Fruit fly (Drosophila melanogaster) whole organism, embryonic: Measurements from ENCODE around the gene upSET.

Experiments used
- Atf3 ChIP-seq: fragments of 200-800 bp; sonication (Bioruptor generic); optimal IDR thresholded peaks from 3 replicates; lab custom pipeline; 2016; ENCODE audit warnings: missing biosample characterization, missing genetic modification characterization
- CG10462 ChIP-seq: fragments of 200-800 bp; sonication (Bioruptor generic); optimal IDR thresholded peaks from 2 replicates; lab custom pipeline; 2016; ENCODE audit warnings: missing biosample characterization, missing genetic modification characterization
- CG11085 ChIP-seq: fragments of 200-800 bp; sonication (Bioruptor generic); IDR thresholded peaks from 2 replicates; pipeline ENCODE4 v1.3.6; 2022; ENCODE audit warnings: missing biosample characterization, missing genetic modification characterization
- CG11398 ChIP-seq: fragments of 200-800 bp; sonication (Bioruptor generic); optimal IDR thresholded peaks from 2 replicates; lab custom pipeline; 2016; ENCODE audit warnings: missing biosample characterization, missing genetic modification characterization
- CG1233 ChIP-seq: fragments of 200-800 bp; sonication (Bioruptor generic); optimal IDR thresholded peaks from 4 replicates; lab custom pipeline; 2018; ENCODE audit warnings: missing biosample characterization, mild to moderate bottlenecking, missing genetic modification characterization
- CG12391 ChIP-seq: fragments of 200-800 bp; sonication (Bioruptor generic); optimal IDR thresholded peaks from 3 replicates; lab custom pipeline; 2018; ENCODE audit warnings: missing biosample characterization, mild to moderate bottlenecking, missing genetic modification characterization, moderate library complexity
- CG12942 ChIP-seq: fragments of 200-800 bp; sonication (Bioruptor generic); optimal IDR thresholded peaks from 3 replicates; lab custom pipeline; 2016; ENCODE audit warnings: missing biosample characterization, missing genetic modification characterization
- CG13624 ChIP-seq: fragments of 200-800 bp; sonication (Bioruptor generic); optimal IDR thresholded peaks from 2 replicates; lab custom pipeline; 2016; ENCODE audit warnings: missing biosample characterization, missing genetic modification characterization
- CG15269 ChIP-seq: fragments of 200-800 bp; sonication (Bioruptor generic); optimal IDR thresholded peaks from 2 replicates; lab custom pipeline; 2018; ENCODE audit warnings: missing biosample characterization, mild to moderate bottlenecking, missing genetic modification characterization, moderate library complexity
- CG2199 ChIP-seq: fragments of 200-800 bp; sonication (Bioruptor generic); IDR thresholded peaks from 3 replicates; pipeline ENCODE4 v1.3.6; 2022; ENCODE audit warnings: missing biosample characterization, missing genetic modification characterization
- CG31388 ChIP-seq: fragments of 200-800 bp; sonication (Bioruptor generic); optimal IDR thresholded peaks from 2 replicates; lab custom pipeline; 2016; ENCODE audit warnings: missing biosample characterization, missing genetic modification characterization
- CG32767 ChIP-seq: fragments of 200-800 bp; sonication (Bioruptor generic); IDR thresholded peaks from 2 replicates; pipeline ENCODE4 v1.3.6; 2022; ENCODE audit warnings: missing biosample characterization, missing genetic modification characterization
- CG6654 ChIP-seq: fragments of 200-800 bp; sonication (Bioruptor generic); optimal IDR thresholded peaks from 2 replicates; lab custom pipeline; 2017; ENCODE audit warnings: missing biosample characterization, mild to moderate bottlenecking, missing genetic modification characterization
- CG6791 ChIP-seq: fragments of 200-800 bp; sonication (Bioruptor generic); IDR thresholded peaks from 3 replicates; pipeline ENCODE4 v1.3.6; 2022; ENCODE audit warnings: missing biosample characterization, missing genetic modification characterization; ENCODE audit not compliant: partially characterized antibody
- CG8089 ChIP-seq: fragments of 200-800 bp; sonication (Bioruptor generic); optimal IDR thresholded peaks from 3 replicates; lab custom pipeline; 2016; ENCODE audit warnings: missing biosample characterization, missing genetic modification characterization
- CG8944 ChIP-seq: fragments of 200-800 bp; sonication (Bioruptor generic); optimal IDR thresholded peaks from 3 replicates; lab custom pipeline; 2016; ENCODE audit warnings: missing biosample characterization, missing genetic modification characterization
- CG9215 ChIP-seq: fragments of 200-800 bp; sonication (Bioruptor generic); IDR thresholded peaks from 2 replicates; pipeline ENCODE4 v1.3.6; 2022; ENCODE audit warnings: missing biosample characterization, missing genetic modification characterization
- CG9817 ChIP-seq: fragments of 200-800 bp; sonication (Bioruptor generic); optimal IDR thresholded peaks from 2 replicates; lab custom pipeline; 2018; ENCODE audit warnings: missing biosample characterization, mild to moderate bottlenecking, missing genetic modification characterization, moderate library complexity
- CG9932 ChIP-seq: fragments of 200-800 bp; sonication (Bioruptor generic); IDR thresholded peaks from 2 replicates; pipeline ENCODE4 v1.3.6; 2022; ENCODE audit warnings: missing biosample characterization, missing genetic modification characterization
- Camta ChIP-seq: fragments of 200-800 bp; sonication (Bioruptor generic); optimal IDR thresholded peaks from 2 replicates; lab custom pipeline; 2016; ENCODE audit warnings: missing biosample characterization, missing genetic modification characterization
- Doc3 ChIP-seq: fragments of 200-800 bp; sonication (Bioruptor generic); IDR thresholded peaks from 3 replicates; pipeline ENCODE4 v1.3.6; 2022; ENCODE audit warnings: missing biosample characterization, missing genetic modification characterization; ENCODE audit not compliant: partially characterized antibody
- Hr78 ChIP-seq, 2 experiments: fragments of 200-800 bp in 1 of 2; fragments of >200 bp in 1 of 2; sonication (Bioruptor generic) in 1 of 2; optimal IDR thresholded peaks; 2 replicates each; lab custom pipeline; 2017 to 2019; ENCODE audit warnings: missing biosample characterization in 2 of 2, missing genetic modification characterization in 2 of 2, mild to moderate bottlenecking in 1 of 2, moderate library complexity in 1 of 2
- MESR4 ChIP-seq: fragments of 200-800 bp; sonication (Bioruptor generic); optimal IDR thresholded peaks from 2 replicates; lab custom pipeline; 2018; ENCODE audit warnings: missing biosample characterization, mild to moderate bottlenecking, missing genetic modification characterization, moderate library complexity
- Myb ChIP-seq: fragments of 200-800 bp; sonication (Bioruptor generic); optimal IDR thresholded peaks from 2 replicates; lab custom pipeline; 2016; ENCODE audit warnings: missing biosample characterization, missing genetic modification characterization
- Poxn ChIP-seq: fragments of 200-800 bp; sonication (Bioruptor generic); IDR thresholded peaks from 2 replicates; pipeline ENCODE4 v1.3.6; 2022; ENCODE audit warnings: missing biosample characterization, missing genetic modification characterization
- Rx ChIP-seq: fragments of 200-800 bp; sonication (Bioruptor generic); IDR thresholded peaks from 2 replicates; pipeline ENCODE4 v1.3.6; 2022; ENCODE audit warnings: missing biosample characterization, missing genetic modification characterization
- abd-A ChIP-seq: fragments of 200-800 bp; sonication (Bioruptor generic); optimal IDR thresholded peaks from 3 replicates; lab custom pipeline; 2019; ENCODE audit warnings: missing biosample characterization, mild to moderate bottlenecking, missing genetic modification characterization, moderate library complexity
- bcd ChIP-seq: fragments of 200-800 bp; sonication (Bioruptor generic); optimal IDR thresholded peaks from 2 replicates; lab custom pipeline; 2017; ENCODE audit warnings: missing biosample characterization, mild to moderate bottlenecking, missing genetic modification characterization
- cg ChIP-seq: fragments of 200-800 bp; sonication (Bioruptor generic); optimal IDR thresholded peaks from 3 replicates; lab custom pipeline; 2019; ENCODE audit warnings: missing biosample characterization, mild to moderate bottlenecking, missing genetic modification characterization, moderate library complexity
- chif ChIP-seq, 2 experiments: fragments of 200-800 bp; sonication (Bioruptor generic); optimal IDR thresholded peaks; 3 replicates each; lab custom pipeline; 2016; ENCODE audit warnings: missing biosample characterization in 2 of 2, missing genetic modification characterization in 2 of 2
- croc ChIP-seq: fragments of 200-800 bp; sonication (Bioruptor generic); conservative IDR thresholded peaks from 3 replicates; pipeline ENCODE4 v1.3.6; 2022; ENCODE audit warnings: missing biosample characterization, missing genetic modification characterization
- da ChIP-seq: fragments of 200-800 bp; sonication (Bioruptor generic); optimal IDR thresholded peaks from 2 replicates; lab custom pipeline; 2016; ENCODE audit warnings: missing biosample characterization, missing genetic modification characterization
- dati ChIP-seq: fragments of 200-800 bp; sonication (Bioruptor generic); IDR thresholded peaks from 2 replicates; pipeline ENCODE4 v1.3.6; 2022; ENCODE audit warnings: missing biosample characterization, missing genetic modification characterization
- disco-r ChIP-seq: fragments of 200-800 bp; sonication (Bioruptor generic); optimal IDR thresholded peaks from 2 replicates; lab custom pipeline; 2016; ENCODE audit warnings: missing biosample characterization, missing genetic modification characterization
- fru ChIP-seq: fragments of >200 bp; optimal IDR thresholded peaks from 2 replicates; lab custom pipeline; 2017
- grn ChIP-seq: fragments of 200-800 bp; sonication (Bioruptor generic); optimal IDR thresholded peaks from 3 replicates; lab custom pipeline; 2017; ENCODE audit warnings: missing biosample characterization, missing genetic modification characterization
- gro ChIP-seq: fragments of 200-800 bp; sonication (Bioruptor generic); optimal IDR thresholded peaks from 2 replicates; lab custom pipeline; 2016; ENCODE audit warnings: missing biosample characterization, missing genetic modification characterization
- mld ChIP-seq: fragments of 200-800 bp; sonication (Bioruptor generic); IDR thresholded peaks from 3 replicates; pipeline ENCODE4 v1.3.6; 2022; ENCODE audit warnings: missing biosample characterization, missing genetic modification characterization; ENCODE audit not compliant: partially characterized antibody
- nau ChIP-seq: fragments of 200-800 bp; sonication (Bioruptor generic); optimal IDR thresholded peaks from 3 replicates; lab custom pipeline; 2017; ENCODE audit warnings: missing biosample characterization, mild to moderate bottlenecking, missing genetic modification characterization, missing genetic modification reagents
- nom ChIP-seq: fragments of 200-800 bp; sonication (Bioruptor generic); optimal IDR thresholded peaks from 2 replicates; lab custom pipeline; 2017; ENCODE audit warnings: missing biosample characterization, missing genetic modification characterization, mild to moderate bottlenecking, moderate library complexity, missing genetic modification reagents
- oc ChIP-seq: fragments of 200-800 bp; sonication (Bioruptor generic); optimal IDR thresholded peaks from 2 replicates; lab custom pipeline; 2018; ENCODE audit warnings: missing biosample characterization, mild to moderate bottlenecking, missing genetic modification characterization, moderate library complexity
- pho ChIP-seq: fragments of 200-800 bp; sonication (Bioruptor generic); optimal IDR thresholded peaks from 2 replicates; lab custom pipeline; 2016; ENCODE audit warnings: missing biosample characterization, missing genetic modification characterization
- pnt ChIP-seq: fragments of 200-800 bp; sonication (Bioruptor generic); optimal IDR thresholded peaks from 3 replicates; lab custom pipeline; 2016; ENCODE audit warnings: missing biosample characterization, missing genetic modification characterization
- salm ChIP-seq: fragments of 200-800 bp; sonication (Bioruptor generic); optimal IDR thresholded peaks from 2 replicates; lab custom pipeline; 2018; ENCODE audit warnings: missing biosample characterization, mild to moderate bottlenecking, missing genetic modification characterization
- sc ChIP-seq, 3 experiments: fragments of >200 bp in 2 of 3; fragments of 200-800 bp in 1 of 3; sonication (Bioruptor generic) in 1 of 3; optimal IDR thresholded peaks; 2 replicates in 2 of 3; 3 replicates in 1 of 3; lab custom pipeline; 2017; ENCODE audit warnings: mild to moderate bottlenecking in 1 of 3, missing biosample characterization in 1 of 3, missing genetic modification characterization in 1 of 3, missing genetic modification reagents in 1 of 3
- sens-2 ChIP-seq: fragments of 200-800 bp; sonication (Bioruptor generic); IDR thresholded peaks from 2 replicates; pipeline ENCODE4 v1.3.6; 2022; ENCODE audit warnings: missing biosample characterization, missing genetic modification characterization
- shn ChIP-seq: fragments of 200-800 bp; sonication (Bioruptor generic); optimal IDR thresholded peaks from 3 replicates; lab custom pipeline; 2016; ENCODE audit warnings: missing biosample characterization, missing genetic modification characterization
- sob ChIP-seq: fragments of 200-800 bp; sonication (Bioruptor generic); IDR thresholded peaks from 2 replicates; pipeline ENCODE4 v1.3.6; 2022; ENCODE audit warnings: missing biosample characterization, missing genetic modification characterization
- stwl ChIP-seq: fragments of 200-800 bp; sonication (Bioruptor generic); optimal IDR thresholded peaks from 3 replicates; lab custom pipeline; 2018; ENCODE audit warnings: missing biosample characterization, mild to moderate bottlenecking, missing genetic modification characterization, moderate library complexity
- tin ChIP-seq: fragments of 200-800 bp; sonication (Bioruptor generic); optimal IDR thresholded peaks from 3 replicates; lab custom pipeline; 2016; ENCODE audit warnings: missing biosample characterization, missing genetic modification characterization

Gene upSET

DNA sequence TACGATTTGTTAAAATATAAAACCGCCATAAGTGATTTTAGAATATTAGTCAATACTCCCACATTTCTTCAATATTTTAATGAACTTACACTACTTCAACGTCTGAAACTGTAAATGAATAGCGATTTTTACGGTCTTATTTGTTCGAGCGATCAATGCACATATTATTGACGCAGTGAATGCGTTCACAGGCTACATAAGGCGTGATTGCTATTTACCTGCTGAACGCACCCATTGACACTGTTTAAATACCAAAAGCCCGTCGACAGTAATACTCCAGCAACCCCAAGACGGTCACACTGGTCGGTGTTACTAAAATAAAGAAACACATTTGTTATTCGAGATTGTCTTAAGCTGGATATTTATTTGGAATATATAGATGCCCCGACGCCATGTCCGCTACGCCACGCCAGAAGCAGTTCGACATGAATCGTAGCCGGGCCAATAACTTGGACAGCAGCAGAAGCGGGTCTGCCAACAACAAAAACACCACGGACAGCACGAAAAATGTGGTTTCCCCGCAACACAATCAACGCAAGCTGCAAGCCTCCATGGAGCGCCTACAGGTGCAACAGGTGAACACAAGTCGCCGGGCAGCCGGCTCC, 49.1 kb downstream of the upSET start, which contains the start of gene CG6833 (continued):
- TF ChIP-seq Poxn (GFP tag; lab: Robert Waterston, UW) (no peak), CG11085 (GFP tag; lab: Robert Waterston, UW) (peak; percentile 74), mld (no peak), cg (no peak), CG9817 (tag; lab: Kevin White, UChicago) (peak; percentile 68), sens-2 (GFP tag; lab: Robert Waterston, UW) (peak; percentile 56), Atf3 (GFP tag; lab: Kevin White, UChicago) (peak; percentile 50), da (GFP tag; lab: Kevin White, UChicago) (peak; percentile 6), croc (GFP tag; lab: Robert Waterston, UW) (peak; percentile 53; the same call in 2 of the 3 replicates), CG9215 (peak; percentile 68), Myb (GFP tag; lab: Kevin White, UChicago) (peak; percentile 66), CG6654 (peak; percentile 38), CG1233 (GFP tag; lab: Kevin White, UChicago) (peak; percentile 57), Camta (GFP tag; lab: Kevin White, UChicago) (peak; percentile 36), oc (no peak), salm (no peak), fru (lab: Kevin White, UChicago) (no peak), CG10462 (GFP tag; lab: Kevin White, UChicago) (no peak), shn (peak; percentile 69), nom (GFP tag; lab: Kevin White, UChicago) (peak; percentile 10), sob (peak; percentile 86), dati (GFP tag; lab: Robert Waterston, UW) (peak; percentile 62; the same call in 1 of the 2 replicates), Hr78 (GFP tag; optimal IDR thresholded peaks at IDR 0.05; lab: Kevin White, UChicago) (no peak), CG6791 (GFP tag; lab: Robert Waterston, UW) (no peak), nau (GFP tag; lab: Kevin White, UChicago) (no peak), stwl (tag; lab: Kevin White, UChicago) (peak; percentile 40), MESR4 (GFP tag; lab: Kevin White, UChicago) (peak; percentile 79), CG12942 (peak; percentile 43), sc (optimal IDR thresholded peaks at IDR 0.05; lab: Kevin White, UChicago) (no peak), sc (GFP tag; optimal IDR thresholded peaks at IDR 0.05; lab: Kevin White, UChicago) (no peak), disco-r (no peak), Rx (GFP tag; lab: Robert Waterston, UW) (peak; percentile 72), abd-A (tag; lab: Kevin White, UChicago) (no peak), grn (no peak), CG9932 (GFP tag; lab: Robert Waterston, UW) (peak; percentile 93), CG11398 (GFP tag; lab: Kevin White, UChicago) (peak; percentile 38), CG12391 (peak; percentile 51), tin (GFP tag; lab: Kevin White, UChicago) (peak; percentile 86), CG13624 (GFP tag; lab: Kevin White, UChicago) (peak; percentile 70), gro (peak; percentile 77), CG8944 (GFP tag; lab: Kevin White, UChicago) (peak; percentile 78), CG15269 (tag; lab: Kevin White, UChicago) (peak; percentile 48), CG8089 (no peak), bcd (GFP tag; lab: Kevin White, UChicago) (peak; percentile 70), CG2199 (GFP tag; lab: Robert Waterston, UW) (peak; percentile 75), pnt (GFP tag; lab: Kevin White, UChicago) (peak; percentile 75), Doc3 (GFP tag; lab: Robert Waterston, UW) (no peak), pho (peak; percentile 74), CG31388 (GFP tag; lab: Kevin White, UChicago) (peak; percentile 23), chif (GFP tag; optimal IDR thresholded peaks at IDR 0.05; lab: Kevin White, UChicago) (peak; percentile 60 to 72), CG32767 (GFP tag; lab: Robert Waterston, UW) (peak; percentile 55; the same call in 1 of the 2 replicates)
